Worm (Caenorhabditis elegans) whole organism, late embryonic: Measurements from ENCODE around the gene acs-11.

Experiments used
- ceh-30 ChIP-seq: fragments of 150-350 bp; optimal IDR thresholded peaks from 2 replicates; lab custom pipeline; 2014; ENCODE audit warnings: missing biosample characterization, missing genetic modification characterization
- dmd-4 ChIP-seq: sonication (generic microtip); optimal IDR thresholded peaks from 2 replicates; lab custom pipeline; 2016; ENCODE audit warnings: borderline replicate concordance, missing genetic modification characterization, missing compliant biosample characterization
- ets-4 ChIP-seq: sonication (generic microtip); optimal IDR thresholded peaks from 2 replicates; lab custom pipeline; 2016; ENCODE audit warnings: missing genetic modification characterization, missing compliant biosample characterization
- fkh-10 ChIP-seq: fragments of 150-350 bp; optimal IDR thresholded peaks from 2 replicates; lab custom pipeline; 2014; ENCODE audit warnings: missing biosample characterization, missing genetic modification reagents, missing genetic modification characterization
- pax-1 ChIP-seq: fragments of 150-350 bp; optimal IDR thresholded peaks from 2 replicates; lab custom pipeline; 2014; ENCODE audit warnings: missing biosample characterization, missing genetic modification characterization
- unc-86 ChIP-seq: sonication (generic microtip); optimal IDR thresholded peaks from 2 replicates; lab custom pipeline; 2016; ENCODE audit warnings: missing genetic modification characterization, missing compliant biosample characterization

ce11 chrII:4747063-4747462 is 5.1 kb downstream of the acs-11 start:
- no peak for TF ChIP-seq fkh-10 (GFP tag; lab: Kevin White, UChicago)
- no peak for TF ChIP-seq pax-1
- no peak for TF ChIP-seq unc-86 (tag; lab: Kevin White, UChicago)
- no peak for TF ChIP-seq ceh-30
- TF ChIP-seq dmd-4 (tag; lab: Kevin White, UChicago): no peak
- no peak for TF ChIP-seq ets-4 (tag; lab: Kevin White, UChicago)
